Worm (Caenorhabditis elegans) whole organism, early embryonic: Measurements from ENCODE around the gene srx-16.

Experiments used
- B0310.2 ChIP-seq: sonication (generic microtip); optimal IDR thresholded peaks from 2 replicates; lab custom pipeline; 2016; ENCODE audit warnings: mild to moderate bottlenecking, missing genetic modification characterization, missing compliant biosample characterization
- ama-1 ChIP-seq: fragments of 150-350 bp; optimal IDR thresholded peaks from 2 replicates; lab custom pipeline; 2014
- ceh-36 ChIP-seq: sonication (generic microtip); optimal IDR thresholded peaks from 2 replicates; lab custom pipeline; 2016; ENCODE audit warnings: missing genetic modification characterization, inconsistent platforms, missing compliant biosample characterization
- hmg-4 ChIP-seq: fragments of 200-800 bp; sonication (Bioruptor generic); optimal IDR thresholded peaks from 2 replicates; lab custom pipeline; 2018; ENCODE audit warnings: mild to moderate bottlenecking, missing genetic modification characterization, missing compliant biosample characterization
- tbx-11 ChIP-seq: fragments of 200-800 bp; sonication (Bioruptor generic); IDR thresholded peaks from 2 replicates; pipeline ENCODE4 v1.3.6; 2022; ENCODE audit warnings: missing genetic modification characterization, missing compliant biosample characterization
- tbx-37 ChIP-seq: fragments of 200-800 bp; sonication (Bioruptor generic); conservative IDR thresholded peaks from 2 replicates; pipeline ENCODE4 v1.3.6; 2022; ENCODE audit warnings: missing genetic modification reagents, missing genetic modification characterization, missing compliant biosample characterization
- tra-4 ChIP-seq: sonication (generic microtip); optimal IDR thresholded peaks from 2 replicates; lab custom pipeline; 2017; ENCODE audit warnings: missing genetic modification characterization, missing compliant biosample characterization

- TF ChIP-seq tbx-11 (GFP tag; lab: Robert Waterston, UW) (no peak), B0310.2 (tag; lab: Kevin White, UChicago) (no peak), ama-1 (lab: Kevin White, UChicago) (no peak), hmg-4 (GFP tag; lab: Kevin White, UChicago) (no peak), tbx-37 (GFP tag; lab: Robert Waterston, UW) (no peak), tra-4 (tag; lab: Kevin White, UChicago) (no peak), ceh-36 (tag; lab: Kevin White, UChicago) (no peak)
Measured at ce11 chrV:6969950-6970532, 6.1 kb upstream of the srx-16 start, which contains the start of gene ptr-15.
